Fruit fly (Drosophila melanogaster) whole organism, embryonic: ENCODE results near the gene tra.

Experiments used
- Adf1 ChIP-seq: fragments of 200-800 bp; sonication (Bioruptor generic); IDR thresholded peaks from 2 replicates; pipeline ENCODE4 v1.3.6; 2022; ENCODE audit warnings: missing biosample characterization, missing genetic modification characterization
- Atf3 ChIP-seq: fragments of 200-800 bp; sonication (Bioruptor generic); optimal IDR thresholded peaks from 3 replicates; lab custom pipeline; 2016; ENCODE audit warnings: missing biosample characterization, missing genetic modification characterization
- Bdp1 ChIP-seq: fragments of 200-800 bp; sonication (Bioruptor generic); optimal IDR thresholded peaks from 3 replicates; lab custom pipeline; 2016; ENCODE audit warnings: missing biosample characterization, missing genetic modification characterization
- CG10959 ChIP-seq: fragments of 200-800 bp; sonication (Bioruptor generic); IDR thresholded peaks from 2 replicates; pipeline ENCODE4 v1.3.6; 2022; ENCODE audit warnings: missing biosample characterization, missing genetic modification characterization
- CG11085 ChIP-seq: fragments of 200-800 bp; sonication (Bioruptor generic); IDR thresholded peaks from 2 replicates; pipeline ENCODE4 v1.3.6; 2022; ENCODE audit warnings: missing biosample characterization, missing genetic modification characterization
- CG11247 ChIP-seq: fragments of 200-800 bp; sonication (Bioruptor generic); IDR thresholded peaks from 2 replicates; pipeline ENCODE4 v1.3.6; 2022; ENCODE audit warnings: missing biosample characterization, missing genetic modification characterization
- CG11456 ChIP-seq: fragments of 200-800 bp; sonication (Bioruptor generic); IDR thresholded peaks from 3 replicates; pipeline ENCODE4 v1.3.6; 2022; ENCODE audit warnings: missing biosample characterization, missing genetic modification characterization
- CG12104 ChIP-seq: fragments of 200-800 bp; sonication (Bioruptor generic); optimal IDR thresholded peaks from 3 replicates; lab custom pipeline; 2016; ENCODE audit warnings: missing biosample characterization, missing genetic modification characterization
- CG15011 ChIP-seq: fragments of 200-800 bp; sonication (Bioruptor generic); optimal IDR thresholded peaks from 3 replicates; lab custom pipeline; 2018; ENCODE audit warnings: missing biosample characterization, mild to moderate bottlenecking, missing genetic modification characterization
- CG1647 ChIP-seq: fragments of 200-800 bp; sonication (Bioruptor generic); optimal IDR thresholded peaks from 3 replicates; lab custom pipeline; 2016; ENCODE audit warnings: missing biosample characterization, missing genetic modification characterization
- CG17186 ChIP-seq: fragments of 200-800 bp; sonication (Bioruptor generic); optimal IDR thresholded peaks from 3 replicates; lab custom pipeline; 2017; ENCODE audit warnings: missing biosample characterization, missing genetic modification reagents, missing genetic modification characterization
- CG18011 ChIP-seq: fragments of 200-800 bp; sonication (Bioruptor generic); optimal IDR thresholded peaks from 2 replicates; lab custom pipeline; 2017; ENCODE audit warnings: missing biosample characterization, missing genetic modification characterization, mild to moderate bottlenecking, moderate library complexity, missing genotype
- CG18764 ChIP-seq: fragments of 200-800 bp; sonication (Bioruptor generic); optimal IDR thresholded peaks from 3 replicates; lab custom pipeline; 2016; ENCODE audit warnings: missing biosample characterization, missing genetic modification characterization
- CG2712 ChIP-seq: fragments of 200-800 bp; optimal IDR thresholded peaks from 3 replicates; lab custom pipeline; 2019; ENCODE audit warnings: missing biosample characterization, mild to moderate bottlenecking, missing genetic modification characterization, moderate library complexity
- CG2889 ChIP-seq: fragments of 200-800 bp; sonication (Bioruptor generic); IDR thresholded peaks from 3 replicates; pipeline ENCODE4 v1.3.6; 2022; ENCODE audit warnings: missing biosample characterization, missing genetic modification characterization
- CG42726 ChIP-seq: fragments of 200-800 bp; sonication (Bioruptor generic); IDR thresholded peaks from 2 replicates; pipeline ENCODE4 v1.3.6; 2022; ENCODE audit warnings: missing biosample characterization, missing genetic modification characterization; ENCODE audit not compliant: partially characterized antibody
- CG43689 ChIP-seq: fragments of 200-800 bp; sonication (Bioruptor generic); IDR thresholded peaks from 2 replicates; pipeline ENCODE4 v1.3.6; 2022; ENCODE audit warnings: missing biosample characterization, missing genetic modification characterization
- CG7556 ChIP-seq: fragments of 200-800 bp; sonication (Bioruptor generic); optimal IDR thresholded peaks from 2 replicates; lab custom pipeline; 2017; ENCODE audit warnings: missing biosample characterization, mild to moderate bottlenecking, missing genetic modification characterization
- CG8359 ChIP-seq: fragments of 200-800 bp; sonication (Bioruptor generic); optimal IDR thresholded peaks from 2 replicates; lab custom pipeline; 2017; ENCODE audit warnings: missing biosample characterization, mild to moderate bottlenecking, missing genetic modification characterization, borderline replicate concordance
- CG9932 ChIP-seq: fragments of 200-800 bp; sonication (Bioruptor generic); IDR thresholded peaks from 2 replicates; pipeline ENCODE4 v1.3.6; 2022; ENCODE audit warnings: missing biosample characterization, missing genetic modification characterization
- Dek ChIP-seq: fragments of 200-800 bp; sonication (Bioruptor generic); optimal IDR thresholded peaks from 3 replicates; lab custom pipeline; 2019; ENCODE audit warnings: missing biosample characterization, mild to moderate bottlenecking, missing genetic modification characterization, moderate library complexity
- Hr51 ChIP-seq, 2 experiments: fragments of 200-800 bp; sonication (Bioruptor generic); optimal IDR thresholded peaks; 2 replicates in 1 of 2; 3 replicates in 1 of 2; lab custom pipeline; 2016 to 2018; ENCODE audit warnings: missing biosample characterization in 2 of 2, missing genetic modification characterization in 2 of 2, mild to moderate bottlenecking in 1 of 2, moderate library complexity in 1 of 2
- Lhr ChIP-seq: fragments of 200-800 bp; sonication (Bioruptor generic); optimal IDR thresholded peaks from 3 replicates; lab custom pipeline; 2017; ENCODE audit warnings: mild to moderate bottlenecking, missing biosample characterization, missing genetic modification reagents, missing genetic modification characterization
- Optix ChIP-seq: fragments of 200-800 bp; sonication (Bioruptor generic); IDR thresholded peaks from 3 replicates; pipeline ENCODE4 v1.3.6; 2022; ENCODE audit warnings: missing biosample characterization, missing genetic modification characterization
- Ptx1 ChIP-seq: fragments of 200-800 bp; sonication (Bioruptor generic); IDR thresholded peaks from 2 replicates; pipeline ENCODE4 v1.3.6; 2022; ENCODE audit warnings: missing biosample characterization, missing genetic modification characterization
- Ravus ChIP-seq: fragments of 200-800 bp; sonication (Bioruptor generic); IDR thresholded peaks from 2 replicates; pipeline ENCODE4 v1.3.6; 2022; ENCODE audit warnings: missing biosample characterization, missing genetic modification characterization
- Side ChIP-seq: fragments of 200-800 bp; sonication (Bioruptor generic); optimal IDR thresholded peaks from 2 replicates; lab custom pipeline; 2016; ENCODE audit warnings: missing biosample characterization, missing genetic modification characterization
- bcd ChIP-seq: fragments of 200-800 bp; sonication (Bioruptor generic); optimal IDR thresholded peaks from 2 replicates; lab custom pipeline; 2017; ENCODE audit warnings: missing biosample characterization, mild to moderate bottlenecking, missing genetic modification characterization
- bsh ChIP-seq, 2 experiments: fragments of 200-800 bp; sonication (Bioruptor generic); optimal IDR thresholded peaks; 2 replicates each; lab custom pipeline; 2017 to 2018; ENCODE audit warnings: mild to moderate bottlenecking in 2 of 2, missing biosample characterization in 2 of 2, missing genetic modification characterization in 2 of 2, moderate library complexity in 1 of 2
- cato ChIP-seq: fragments of 200-800 bp; sonication (Bioruptor generic); optimal IDR thresholded peaks from 2 replicates; lab custom pipeline; 2016; ENCODE audit warnings: missing biosample characterization, missing genetic modification characterization, borderline replicate concordance
- chm ChIP-seq: fragments of 200-800 bp; sonication (Bioruptor generic); IDR thresholded peaks from 2 replicates; pipeline ENCODE4 v1.3.6; 2022; ENCODE audit warnings: missing biosample characterization, missing genetic modification characterization
- fd64A ChIP-seq: fragments of 200-800 bp; sonication (Bioruptor generic); optimal IDR thresholded peaks from 3 replicates; lab custom pipeline; 2018; ENCODE audit warnings: missing biosample characterization, mild to moderate bottlenecking, missing genetic modification characterization
- gce ChIP-seq: fragments of 200-800 bp; sonication (Bioruptor generic); IDR thresholded peaks from 3 replicates; pipeline ENCODE4 v1.3.6; 2022; ENCODE audit warnings: missing biosample characterization, missing genetic modification characterization
- ind ChIP-seq: fragments of 200-800 bp; sonication (Bioruptor generic); optimal IDR thresholded peaks from 3 replicates; lab custom pipeline; 2016; ENCODE audit warnings: missing biosample characterization, missing genetic modification characterization
- jumu ChIP-seq: fragments of 200-800 bp; sonication (Bioruptor generic); optimal IDR thresholded peaks from 3 replicates; lab custom pipeline; 2016; ENCODE audit warnings: missing biosample characterization, missing genetic modification characterization
- lola ChIP-seq, 3 experiments: fragments of >200 bp in 2 of 3; fragments of 200-800 bp in 1 of 3; sonication (Bioruptor generic) in 1 of 3; optimal IDR thresholded peaks; 2 replicates each; lab custom pipeline; 2017 to 2019; ENCODE audit warnings: missing biosample characterization in 3 of 3, missing genetic modification characterization in 3 of 3, mild to moderate bottlenecking in 1 of 3, moderate library complexity in 1 of 3
- nmo ChIP-seq: fragments of 200-800 bp; sonication (Bioruptor generic); optimal IDR thresholded peaks from 2 replicates; lab custom pipeline; 2018; ENCODE audit warnings: missing biosample characterization, mild to moderate bottlenecking, missing genetic modification characterization, moderate library complexity
- onecut ChIP-seq: fragments of 200-800 bp; sonication (Bioruptor generic); IDR thresholded peaks from 2 replicates; pipeline ENCODE4 v1.3.6; 2022; ENCODE audit warnings: missing biosample characterization, missing genetic modification characterization
- otp ChIP-seq: fragments of 200-800 bp; sonication (Bioruptor generic); IDR thresholded peaks from 3 replicates; pipeline ENCODE4, ENCODE4 v1.3.6; 2022; ENCODE audit warnings: missing biosample characterization, missing genetic modification characterization
- pb ChIP-seq: fragments of 200-800 bp; sonication (Bioruptor generic); optimal IDR thresholded peaks from 3 replicates; lab custom pipeline; 2016; ENCODE audit warnings: missing biosample characterization, missing genetic modification characterization
- psq ChIP-seq: fragments of 200-800 bp; sonication (Bioruptor generic); optimal IDR thresholded peaks from 2 replicates; lab custom pipeline; 2017; ENCODE audit warnings: missing biosample characterization, missing genetic modification characterization
- pum ChIP-seq: fragments of 200-800 bp; sonication (Bioruptor generic); optimal IDR thresholded peaks from 2 replicates; lab custom pipeline; 2016; ENCODE audit warnings: missing biosample characterization, missing genetic modification characterization
- ssp ChIP-seq: fragments of 200-800 bp; sonication (Bioruptor generic); IDR thresholded peaks from 2 replicates; pipeline ENCODE4 v1.3.6; 2022; ENCODE audit warnings: missing biosample characterization, missing genetic modification characterization
- tin ChIP-seq: fragments of 200-800 bp; sonication (Bioruptor generic); optimal IDR thresholded peaks from 3 replicates; lab custom pipeline; 2016; ENCODE audit warnings: missing biosample characterization, missing genetic modification characterization
- vfl ChIP-seq: fragments of 200-800 bp; sonication (Bioruptor generic); optimal IDR thresholded peaks from 2 replicates; lab custom pipeline; 2016; ENCODE audit warnings: missing biosample characterization, missing genetic modification characterization
- vvl ChIP-seq: fragments of 200-800 bp; sonication (Bioruptor generic); IDR thresholded peaks from 2 replicates; pipeline ENCODE4 v1.3.6; 2022; ENCODE audit warnings: missing biosample characterization, missing genetic modification characterization
- wor ChIP-seq: fragments of 200-800 bp; sonication (Bioruptor generic); IDR thresholded peaks from 2 replicates; pipeline ENCODE4 v1.3.6; 2022; ENCODE audit warnings: missing biosample characterization, missing genetic modification characterization

tra gene

DNA sequence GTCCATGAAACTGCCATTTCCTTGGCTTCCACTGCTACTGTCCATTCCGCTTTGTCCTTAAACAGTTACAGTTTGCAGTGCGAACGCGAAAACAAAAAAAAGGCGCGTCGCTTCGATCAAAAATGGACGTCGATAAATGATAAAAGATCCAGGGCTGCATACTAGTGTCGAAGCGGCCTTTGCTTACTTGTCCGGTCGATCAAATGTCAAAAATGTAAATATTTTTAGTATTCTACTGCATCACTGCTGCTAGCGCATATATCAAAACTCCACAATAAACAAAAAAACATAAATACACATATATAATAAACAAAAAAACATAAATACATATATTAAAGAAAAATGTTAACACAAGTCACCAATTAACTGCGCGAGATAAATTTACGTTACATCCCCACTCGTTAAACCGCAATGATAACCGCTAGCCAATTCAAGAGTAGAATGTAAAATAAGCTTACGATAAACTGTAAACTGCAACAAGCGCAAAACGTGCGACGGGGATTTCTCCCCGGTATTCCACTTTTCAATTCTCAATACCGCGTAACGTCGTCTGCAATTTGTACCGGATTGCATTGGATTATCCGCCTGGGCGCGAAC, 4.2 kb upstream of the tra start, which contains the start of the genes spd-2 and Apl (continued):
- TF ChIP-seq fd64A (GFP tag; lab: Kevin White, UChicago) = no peak

DNA sequence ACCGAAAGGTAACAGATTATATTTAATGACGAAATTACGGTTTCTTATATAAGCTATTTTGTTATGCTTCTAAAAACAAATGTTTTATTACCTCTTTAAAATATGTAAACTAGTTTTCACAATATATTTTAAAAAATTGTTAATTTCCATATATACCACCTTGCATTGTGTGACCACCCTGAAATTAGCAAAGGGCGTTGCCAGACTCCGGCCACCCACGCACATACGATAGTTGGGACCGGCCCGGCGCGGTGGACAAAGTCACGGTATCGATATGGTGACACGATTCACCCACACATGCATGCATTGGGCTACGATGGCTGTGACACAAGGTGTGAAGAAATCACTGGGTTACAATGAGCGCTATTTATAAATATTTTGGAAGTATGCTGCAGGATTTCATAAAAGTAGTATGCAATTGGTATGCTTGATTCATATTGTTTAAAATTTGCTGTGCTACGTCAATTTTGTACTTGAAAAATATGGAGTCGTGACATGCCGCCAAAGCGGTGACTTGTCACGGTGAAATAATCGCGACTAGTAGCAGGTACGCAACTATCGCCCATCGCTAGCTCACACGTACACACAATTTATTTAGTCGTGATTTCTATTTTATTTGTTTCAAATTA, 2.7 kb downstream of the tra start:
- TF ChIP-seq psq (no peak), CG15011 (no peak), CG12104 (no peak), CG9932 (peak; percentile 87), Dek (tag; lab: Kevin White, UChicago) (peak; percentile 68), CG2889 (GFP tag; lab: Robert Waterston, UW) (peak; percentile 69; the same call in 2 of the 3 replicates), ind (GFP tag; lab: Kevin White, UChicago) (peak; percentile 41), chm (GFP tag; lab: Robert Waterston, UW) (peak; percentile 53; the same call in 1 of the 2 replicates), CG18011 (no peak), CG11456 (peak; percentile 76; the same call in 2 of the 3 replicates), pb (GFP tag; lab: Kevin White, UChicago) (peak; percentile 61), pum (peak; percentile 57), CG43689 (no peak), CG1647 (peak; percentile 40), Ptx1 (GFP tag; lab: Robert Waterston, UW) (peak; percentile 50), lola (GFP tag; optimal IDR thresholded peaks at IDR 0.05; lab: Kevin White, UChicago) (peak in 1 of 3 experiments; percentile 21), Optix (no peak), jumu (GFP tag; lab: Kevin White, UChicago) (peak; percentile 75), Side (GFP tag; lab: Kevin White, UChicago) (peak; percentile 41), Adf1 (no peak), cato (no peak), ssp (GFP tag; lab: Robert Waterston, UW) (peak; percentile 44; the same call in 1 of the 2 replicates), wor (GFP tag; lab: Robert Waterston, UW) (peak; percentile 42), Lhr (GFP tag; lab: Kevin White, UChicago) (peak; percentile 58), bsh (GFP tag; optimal IDR thresholded peaks at IDR 0.05; lab: Kevin White, UChicago) (peak in 1 of 2 experiments; percentile 57), CG42726 (GFP tag; lab: Robert Waterston, UW) (peak; percentile 87), Atf3 (GFP tag; lab: Kevin White, UChicago) (peak; percentile 32), CG17186 (GFP tag; lab: Kevin White, UChicago) (peak; percentile 89), vfl (peak; percentile 19), CG2712 (tag; lab: Kevin White, UChicago) (peak; percentile 66), tin (GFP tag; lab: Kevin White, UChicago) (peak; percentile 60), CG10959 (GFP tag; lab: Robert Waterston, UW) (no peak), CG7556 (GFP tag; lab: Kevin White, UChicago) (peak; percentile 36), vvl (GFP tag; lab: Robert Waterston, UW) (peak; percentile 79), CG11247 (GFP tag; lab: Robert Waterston, UW) (peak; percentile 51; the same call in 1 of the 2 replicates), onecut (GFP tag; lab: Robert Waterston, UW) (peak; percentile 57), Hr51 (GFP tag; optimal IDR thresholded peaks at IDR 0.05; lab: Kevin White, UChicago) (peak; percentile 55 to 63), bcd (peak; percentile 66), CG8359 (GFP tag; lab: Kevin White, UChicago) (no peak), nmo (GFP tag; lab: Kevin White, UChicago) (peak; percentile 83), otp (GFP tag; lab: Robert Waterston, UW) (peak; percentile 41; the same call in 1 of the 3 replicates), Bdp1 (peak; percentile 64), CG11085 (GFP tag; lab: Robert Waterston, UW) (peak; percentile 33; the same call in 1 of the 2 replicates), Ravus (no peak), CG18764 (no peak), gce (no peak)
